Fruit fly (Drosophila melanogaster) Kc167 (cell line): ENCODE data around the gene CG11286.

Experiments used
- Myc ChIP-seq: fragments of >200 bp; optimal IDR thresholded peaks from 2 replicates; lab custom pipeline; 2017; ENCODE audit warnings: missing external identifiers
- Sin3A ChIP-seq: fragments of >200 bp; optimal IDR thresholded peaks from 2 replicates; lab custom pipeline; 2018; ENCODE audit warnings: missing external identifiers
- h ChIP-seq: fragments of >200 bp; optimal IDR thresholded peaks from 3 replicates; lab custom pipeline; 2018; ENCODE audit warnings: missing external identifiers
- insv ChIP-seq: fragments of >200 bp; optimal IDR thresholded peaks from 3 replicates; lab custom pipeline; 2018; ENCODE audit warnings: missing external identifiers
- psq ChIP-seq: fragments of >200 bp; optimal IDR thresholded peaks from 2 replicates; lab custom pipeline; 2017; ENCODE audit warnings: missing external identifiers
- ttk ChIP-seq: sonication (Bioruptor generic); optimal IDR thresholded peaks from 2 replicates; lab custom pipeline; 2017; ENCODE audit warnings: missing external identifiers

- TF ChIP-seq psq (lab: Kevin White, UChicago) (no peak), h (no peak), ttk (no peak), insv (lab: Kevin White, UChicago) (no peak), Sin3A (lab: Kevin White, UChicago) (no peak), Myc (lab: Kevin White, UChicago) (no peak)
These were observed 19.1 kb upstream of the CG11286 start, which contains the start of gene CG10086 for dm6 chr3R:7790583-7791034.
